Worm (Caenorhabditis elegans) whole organism, early embryonic: ENCODE measurements around the gene F21D9.4.

Experiments used
- B0310.2 ChIP-seq: sonication (generic microtip); optimal IDR thresholded peaks from 2 replicates; lab custom pipeline; 2016; ENCODE audit warnings: mild to moderate bottlenecking, missing genetic modification characterization, missing compliant biosample characterization
- aly-1 ChIP-seq: sonication (generic microtip); optimal IDR thresholded peaks from 2 replicates; lab custom pipeline; 2016; ENCODE audit warnings: missing genetic modification characterization, missing compliant biosample characterization
- ets-7 ChIP-seq: sonication (generic microtip); optimal IDR thresholded peaks from 2 replicates; lab custom pipeline; 2016; ENCODE audit warnings: missing genotype, missing genetic modification characterization, missing compliant biosample characterization
- hnd-1 ChIP-seq: sonication (generic microtip); optimal IDR thresholded peaks from 2 replicates; lab custom pipeline; 2016; ENCODE audit warnings: missing genetic modification characterization, missing compliant biosample characterization
- pes-1 ChIP-seq: fragments of 200-800 bp; sonication (Bioruptor generic); IDR thresholded peaks from 2 replicates; pipeline ENCODE4 v1.3.6; 2022; ENCODE audit warnings: missing genetic modification reagents, missing genetic modification characterization, missing compliant biosample characterization
- scrt-1 ChIP-seq: fragments of 200-800 bp; sonication (Bioruptor generic); IDR thresholded peaks from 2 replicates; pipeline ENCODE4 v1.3.6; 2022; ENCODE audit warnings: missing genetic modification characterization, missing compliant biosample characterization
- sea-1 ChIP-seq: fragments of 200-800 bp; sonication (Bioruptor generic); conservative IDR thresholded peaks from 2 replicates; pipeline ENCODE4 v1.3.6; 2022; ENCODE audit warnings: missing genetic modification characterization, missing compliant biosample characterization
- tbx-37 ChIP-seq: fragments of 200-800 bp; sonication (Bioruptor generic); conservative IDR thresholded peaks from 2 replicates; pipeline ENCODE4 v1.3.6; 2022; ENCODE audit warnings: missing genetic modification reagents, missing genetic modification characterization, missing compliant biosample characterization
- tra-4 ChIP-seq: sonication (generic microtip); optimal IDR thresholded peaks from 2 replicates; lab custom pipeline; 2017; ENCODE audit warnings: missing genetic modification characterization, missing compliant biosample characterization

The F21D9.4 gene

DNA sequence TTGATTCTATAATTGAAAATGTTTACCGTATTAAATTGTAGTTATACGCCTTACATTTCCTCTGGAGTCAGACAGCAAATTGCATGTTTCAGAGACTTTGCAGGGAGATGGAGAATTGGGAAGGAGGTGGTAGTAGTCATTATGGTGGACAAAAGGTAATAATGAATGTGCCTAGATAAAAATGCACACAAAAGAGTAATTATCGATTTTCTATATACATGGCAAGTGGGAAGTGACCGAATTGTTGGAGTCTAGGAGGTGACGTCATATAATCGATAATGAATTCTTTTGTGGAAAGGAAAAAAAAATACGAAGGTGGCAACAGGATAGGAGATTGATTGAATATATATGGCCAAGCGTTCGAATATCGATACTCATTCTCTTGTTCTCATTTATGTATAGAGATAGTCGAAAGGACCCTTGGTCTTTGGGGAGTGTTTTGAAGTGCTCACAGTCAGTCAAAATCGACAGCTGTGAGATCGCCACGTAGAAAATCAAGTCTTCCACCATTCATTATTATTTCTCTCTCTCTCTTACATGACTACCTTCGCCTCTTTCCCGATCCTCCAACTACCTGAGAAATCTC, 50.1 kb downstream of the F21D9.4 start, which contains the start of the genes fbxb-63 and fbxb-61:
TSS of gene fbxb-63 (minus strand) at position 142 of the 586 bp plus-strand sequence.
TSS of gene fbxb-61 (plus strand) at position 536 of the 586 bp plus-strand sequence.
- TF ChIP-seq tra-4 (tag; lab: Kevin White, UChicago) (no peak), B0310.2 (tag; lab: Kevin White, UChicago) (no peak), ets-7 (no peak), aly-1 (tag; lab: Kevin White, UChicago) (no peak), sea-1 (no peak), hnd-1 (no peak), scrt-1 (GFP tag; lab: Robert Waterston, UW) (no peak), pes-1 (GFP tag; lab: Robert Waterston, UW) (no peak), tbx-37 (GFP tag; lab: Robert Waterston, UW) (no peak)
